Worm (Caenorhabditis elegans) whole organism, young adult: ENCODE results near the gene ugt-32.

ENCODE experiments used
- B0019.2 ChIP-seq: fragments of 200-800 bp; sonication (Bioruptor generic); conservative IDR thresholded peaks from 2 replicates; pipeline ENCODE4 v1.3.6; 2022; ENCODE audit warnings: missing genetic modification reagents, missing genetic modification characterization, missing compliant biosample characterization
- B0261.1 ChIP-seq: sonication (generic microtip); optimal IDR thresholded peaks from 2 replicates; lab custom pipeline; 2016; ENCODE audit warnings: mild to moderate bottlenecking, missing genetic modification characterization, moderate library complexity, missing compliant biosample characterization
- C06A6.2 ChIP-seq: fragments of 200-800 bp; sonication (Bioruptor generic); conservative IDR thresholded peaks from 2 replicates; pipeline ENCODE4 v1.3.6; 2022; ENCODE audit warnings: missing genetic modification characterization, missing compliant biosample characterization
- F10E7.11 ChIP-seq: sonication (generic microtip); optimal IDR thresholded peaks from 2 replicates; lab custom pipeline; 2017; ENCODE audit warnings: mild to moderate bottlenecking, missing genetic modification characterization, moderate library complexity, missing compliant biosample characterization
- F33H1.4 ChIP-seq: fragments of 200-800 bp; sonication (Bioruptor generic); IDR thresholded peaks from 2 replicates; pipeline ENCODE4 v1.3.6; 2022; ENCODE audit warnings: missing genetic modification reagents, missing genetic modification characterization, missing compliant biosample characterization
- F55B11.4 ChIP-seq: sonication (generic microtip); optimal IDR thresholded peaks from 2 replicates; lab custom pipeline; 2016; ENCODE audit warnings: missing compliant biosample characterization, missing genetic modification characterization, borderline replicate concordance; ENCODE audit not compliant: insufficient read depth
- K12H6.12 ChIP-seq: fragments of 200-800 bp; sonication (Bioruptor generic); optimal IDR thresholded peaks from 2 replicates; lab custom pipeline; 2018; ENCODE audit warnings: mild to moderate bottlenecking, missing genetic modification characterization, missing compliant biosample characterization
- T26A5.8 ChIP-seq: sonication (generic microtip); optimal IDR thresholded peaks from 2 replicates; lab custom pipeline; 2016; ENCODE audit warnings: missing genetic modification characterization, missing compliant biosample characterization
- Y79H2A.3 ChIP-seq: fragments of 200-800 bp; sonication (Bioruptor generic); conservative IDR thresholded peaks from 2 replicates; pipeline ENCODE4 v1.3.6; 2022; ENCODE audit warnings: missing genetic modification reagents, missing genetic modification characterization, missing compliant biosample characterization
- athp-1 ChIP-seq: sonication (generic microtip); optimal IDR thresholded peaks from 2 replicates; lab custom pipeline; 2017; ENCODE audit warnings: mild to moderate bottlenecking, missing genetic modification characterization, missing compliant biosample characterization
- attf-6 ChIP-seq: fragments of 200-800 bp; sonication (Bioruptor generic); IDR thresholded peaks from 2 replicates; pipeline ENCODE4 v1.3.6; 2022; ENCODE audit warnings: missing genetic modification reagents, missing genetic modification characterization, missing compliant biosample characterization
- bed-2 ChIP-seq: fragments of 200-800 bp; sonication (Bioruptor generic); IDR thresholded peaks from 2 replicates; pipeline ENCODE4 v1.3.6; 2022; ENCODE audit warnings: missing genetic modification reagents, missing genetic modification characterization, missing compliant biosample characterization
- cebp-2 ChIP-seq: fragments of 200-800 bp; sonication (Bioruptor generic); IDR thresholded peaks from 2 replicates; pipeline ENCODE4 v1.3.6; 2022; ENCODE audit warnings: missing genetic modification characterization, missing compliant biosample characterization
- ceh-40 ChIP-seq: fragments of 200-800 bp; sonication (Bioruptor generic); IDR thresholded peaks from 2 replicates; pipeline ENCODE4 v1.3.6; 2022; ENCODE audit warnings: missing genetic modification characterization, missing compliant biosample characterization
- egl-18 ChIP-seq: fragments of 200-800 bp; sonication (Bioruptor generic); IDR thresholded peaks from 2 replicates; pipeline ENCODE4 v1.3.6; 2022; ENCODE audit warnings: missing genetic modification reagents, missing genetic modification characterization, missing compliant biosample characterization
- fkh-3 ChIP-seq: sonication (generic microtip); optimal IDR thresholded peaks from 2 replicates; lab custom pipeline; 2016; ENCODE audit warnings: mild to moderate bottlenecking, missing genetic modification characterization, missing compliant biosample characterization
- gei-17 ChIP-seq: fragments of 200-800 bp; sonication (Bioruptor generic); optimal IDR thresholded peaks from 2 replicates; lab custom pipeline; 2018; ENCODE audit warnings: mild to moderate bottlenecking, missing genetic modification characterization, missing compliant biosample characterization
- hmg-1.2 ChIP-seq: fragments of 200-800 bp; sonication (Bioruptor generic); IDR thresholded peaks from 2 replicates; pipeline ENCODE4 v1.3.6; 2022; ENCODE audit warnings: missing genetic modification reagents, missing genetic modification characterization, missing compliant biosample characterization
- lag-1 ChIP-seq: fragments of 200-800 bp; sonication (Bioruptor generic); IDR thresholded peaks from 2 replicates; pipeline ENCODE4 v1.3.6; 2022; ENCODE audit warnings: missing genetic modification reagents, missing genetic modification characterization, missing compliant biosample characterization
- let-607 ChIP-seq, 2 experiments: fragments of 200-800 bp in 1 of 2; sonication (Bioruptor generic) in 1 of 2; sonication (generic microtip) in 1 of 2; optimal IDR thresholded peaks; 2 replicates each; lab custom pipeline; 2016 to 2018; ENCODE audit warnings: mild to moderate bottlenecking in 2 of 2, missing compliant biosample characterization in 2 of 2, missing genetic modification characterization in 2 of 2, moderate library complexity in 2 of 2, missing genotype in 1 of 2
- lin-35 ChIP-seq, 3 experiments: fragments of 150-350 bp in 2 of 3; sonication (generic microtip) in 1 of 3; optimal IDR thresholded peaks; 2 replicates each; lab custom pipeline; 2014 to 2018; ENCODE audit warnings: missing biosample characterization in 3 of 3, missing genetic modification characterization in 3 of 3, missing genetic modification reagents in 3 of 3
- mes-4 ChIP-seq: sonication (generic microtip); optimal IDR thresholded peaks from 2 replicates; lab custom pipeline; 2016; ENCODE audit warnings: missing genotype, missing genetic modification characterization, missing compliant biosample characterization
- mxl-1 ChIP-seq: sonication (generic microtip); optimal IDR thresholded peaks from 2 replicates; lab custom pipeline; 2016; ENCODE audit warnings: missing genetic modification characterization, missing compliant biosample characterization
- nfya-2 ChIP-seq: fragments of 200-800 bp; sonication (Bioruptor generic); IDR thresholded peaks from 2 replicates; pipeline ENCODE4 v1.3.6; 2022; ENCODE audit warnings: missing genetic modification reagents, missing genetic modification characterization, missing compliant biosample characterization
- pbrm-1 ChIP-seq: fragments of 200-800 bp; sonication (Bioruptor generic); IDR thresholded peaks from 2 replicates; pipeline ENCODE4 v1.3.6; 2022; ENCODE audit warnings: missing genetic modification reagents, missing genetic modification characterization, missing compliant biosample characterization
- snpc-1.3 ChIP-seq: sonication (generic microtip); optimal IDR thresholded peaks from 2 replicates; lab custom pipeline; 2017; ENCODE audit warnings: missing genetic modification characterization, mild to moderate bottlenecking, missing compliant biosample characterization, antibody characterized with exemption, moderate library complexity, missing genotype, missing genetic modification reagents; ENCODE audit not compliant: insufficient read depth
- sptf-2 ChIP-seq: fragments of 200-800 bp; sonication (Bioruptor generic); optimal IDR thresholded peaks from 2 replicates; lab custom pipeline; 2018; ENCODE audit warnings: mild to moderate bottlenecking, missing genetic modification characterization, missing compliant biosample characterization
- unc-130 ChIP-seq: sonication (generic microtip); optimal IDR thresholded peaks from 2 replicates; lab custom pipeline; 2016; ENCODE audit warnings: missing genetic modification reagents, missing genetic modification characterization, missing compliant biosample characterization
- xnd-1 ChIP-seq: sonication (generic microtip); optimal IDR thresholded peaks from 2 replicates; lab custom pipeline; 2016; ENCODE audit warnings: missing genotype, missing genetic modification reagents, missing genetic modification characterization, missing compliant biosample characterization
- zfh-2 ChIP-seq: fragments of 200-800 bp; sonication (Bioruptor generic); conservative IDR thresholded peaks from 2 replicates; pipeline ENCODE4 v1.3.6; 2022; ENCODE audit warnings: missing genetic modification reagents, missing genetic modification characterization, missing compliant biosample characterization
- ztf-18 ChIP-seq: sonication (generic microtip); optimal IDR thresholded peaks from 2 replicates; lab custom pipeline; 2016; ENCODE audit warnings: missing genotype, mild to moderate bottlenecking, missing genetic modification characterization, missing compliant biosample characterization
- ztf-22 ChIP-seq: fragments of 200-800 bp; sonication (Bioruptor generic); optimal IDR thresholded peaks from 2 replicates; lab custom pipeline; 2018; ENCODE audit warnings: mild to moderate bottlenecking, missing genetic modification characterization, moderate library complexity, missing compliant biosample characterization
- ztf-25 ChIP-seq: fragments of 200-800 bp; sonication (Bioruptor generic); IDR thresholded peaks from 2 replicates; pipeline ENCODE4 v1.3.6; 2022; ENCODE audit warnings: missing genetic modification reagents, missing genetic modification characterization, missing compliant biosample characterization
- ztf-6 ChIP-seq: fragments of 200-800 bp; sonication (Bioruptor generic); IDR thresholded peaks from 2 replicates; pipeline ENCODE4 v1.3.6; 2022; ENCODE audit warnings: missing genetic modification reagents, missing genetic modification characterization, missing compliant biosample characterization

Gene ugt-32

ce11 chrV:3814938-3815337 lies 28.9 kb downstream of the ugt-32 start, which contains the start of gene H10D18.1:
TSS of gene H10D18.1 (plus strand) at chrV:3815214.
- no peak for TF ChIP-seq T26A5.8 (tag; lab: Kevin White, UChicago)
- no peak for TF ChIP-seq gei-17 (GFP tag; lab: Kevin White, UChicago)
- TF ChIP-seq K12H6.12 (tag; lab: Kevin White, UChicago), result no peak
- TF ChIP-seq nfya-2 (GFP tag; lab: Robert Waterston, UW), result no peak
- TF ChIP-seq F33H1.4 (GFP tag; lab: Robert Waterston, UW), result no peak
- TF ChIP-seq ztf-6 (GFP tag; lab: Robert Waterston, UW), result no peak
- TF ChIP-seq athp-1 (tag; lab: Kevin White, UChicago), result no peak
- no peak for TF ChIP-seq lin-35 (GFP tag; optimal IDR thresholded peaks at IDR 0.05; lab: Kevin White, UChicago)
- TF ChIP-seq let-607 (tag; optimal IDR thresholded peaks at IDR 0.05; lab: Kevin White, UChicago), result no peak
- TF ChIP-seq F10E7.11 (tag; lab: Kevin White, UChicago), result no peak
- TF ChIP-seq, all 124 proteins: peak for 0

ce11 chrV:3814009-3814408 lies 29.8 kb downstream of the ugt-32 start:
- TF ChIP-seq unc-130 (GFP tag; lab: Kevin White, UChicago) (no peak), lag-1 (no peak), attf-6 (GFP tag; lab: Robert Waterston, UW) (no peak), zfh-2 (GFP tag; lab: Robert Waterston, UW) (peak; percentile 67)

- TF ChIP-seq T26A5.8 (tag; lab: Kevin White, UChicago), result no peak
- TF ChIP-seq fkh-3, result no peak
- no peak for TF ChIP-seq mes-4
- TF ChIP-seq pbrm-1, result no peak
- TF ChIP-seq F55B11.4 (tag; lab: Kevin White, UChicago), result no peak
- TF ChIP-seq snpc-1.3 (tag; lab: Kevin White, UChicago), result no peak
- TF ChIP-seq mxl-1, result no peak
These were observed 31.5 kb downstream of the ugt-32 start, which contains the start of gene scl-12 for ce11 chrV:3812291-3812690. TSS of gene scl-12 (plus strand) at chrV:3812591.

ce11 chrV:3811541-3811940 lies 32.3 kb downstream of the ugt-32 start, which contains the start of gene scl-13:
TSS of gene scl-13 (minus strand) at chrV:3811641.
- TF ChIP-seq nfya-2 (GFP tag; lab: Robert Waterston, UW), result no peak

ce11 chrV:3810035-3810434 lies 33.8 kb downstream of the ugt-32 start:
- TF ChIP-seq let-607 (tag; optimal IDR thresholded peaks at IDR 0.05; lab: Kevin White, UChicago), result no peak
- TF ChIP-seq Y79H2A.3, result no peak
- no peak for TF ChIP-seq ztf-25
- TF ChIP-seq cebp-2 (GFP tag; lab: Robert Waterston, UW), result no peak
- no peak for TF ChIP-seq hmg-1.2
- TF ChIP-seq B0261.1 (tag; lab: Kevin White, UChicago), result no peak
- no peak for TF ChIP-seq ceh-40 (GFP tag; lab: Robert Waterston, UW)
- TF ChIP-seq athp-1 (tag; lab: Kevin White, UChicago), result no peak
- no peak for TF ChIP-seq ztf-22
- TF ChIP-seq C06A6.2 (GFP tag; lab: Robert Waterston, UW), result no peak
- TF ChIP-seq gei-17 (GFP tag; lab: Kevin White, UChicago), result no peak
- TF ChIP-seq mes-4, result no peak
- TF ChIP-seq bed-2 (GFP tag; lab: Robert Waterston, UW), result no peak
- no peak for TF ChIP-seq xnd-1 (tag; lab: Kevin White, UChicago)
- no peak for TF ChIP-seq fkh-3
- TF ChIP-seq egl-18, result no peak
- no peak for TF ChIP-seq sptf-2 (GFP tag; lab: Kevin White, UChicago)
- no peak for TF ChIP-seq B0019.2 (GFP tag; lab: Robert Waterston, UW)
- TF ChIP-seq ztf-18 (tag; lab: Kevin White, UChicago), result no peak
